Worm (Caenorhabditis elegans) whole organism, L4/young adult: ENCODE results near the gene ZK1307.7.

Experiments used
- W03F9.2 ChIP-seq: fragments of 150-350 bp; optimal IDR thresholded peaks from 2 replicates; lab custom pipeline; 2014; ENCODE audit warnings: missing biosample characterization, missing genetic modification characterization
- dao-5 ChIP-seq: sonication (generic microtip); optimal IDR thresholded peaks from 2 replicates; lab custom pipeline; 2016; ENCODE audit warnings: missing genotype, missing genetic modification characterization, moderate library complexity, missing compliant biosample characterization
- him-1 ChIP-seq: sonication (generic microtip); optimal IDR thresholded peaks from 2 replicates; lab custom pipeline; 2016; ENCODE audit warnings: missing genotype, missing genetic modification reagents, missing genetic modification characterization, missing compliant biosample characterization

ce11 chrII:9677470-9677869 is 41.1 kb downstream of the ZK1307.7 start:
- TF ChIP-seq him-1 (no peak), dao-5 (tag; lab: Kevin White, UChicago) (no peak), W03F9.2 (no peak)
